Worm (Caenorhabditis elegans) whole organism, L4 larva: ENCODE measurements around the gene abhd-5.2.

Experiments used
- F10B5.3 ChIP-seq: sonication (generic microtip); optimal IDR thresholded peaks from 2 replicates; lab custom pipeline; 2016; ENCODE audit warnings: mild to moderate bottlenecking, missing genetic modification characterization, missing compliant biosample characterization
- F26F4.8 ChIP-seq: fragments of 200-800 bp; sonication (Bioruptor generic); conservative IDR thresholded peaks from 2 replicates; pipeline ENCODE4 v1.3.6; 2022; ENCODE audit warnings: missing genetic modification characterization, missing compliant biosample characterization
- F37D6.2 ChIP-seq: sonication (generic microtip); optimal IDR thresholded peaks from 2 replicates; lab custom pipeline; 2016; ENCODE audit warnings: mild to moderate bottlenecking, missing genetic modification characterization, missing compliant biosample characterization
- F49E8.2 ChIP-seq: sonication (generic microtip); optimal IDR thresholded peaks from 2 replicates; lab custom pipeline; 2016; ENCODE audit warnings: missing compliant biosample characterization, mild to moderate bottlenecking, missing genetic modification characterization, borderline replicate concordance
- Y48G9A.11 ChIP-seq: fragments of 200-800 bp; sonication (Bioruptor generic); IDR thresholded peaks from 2 replicates; pipeline ENCODE4 v1.3.6; 2022; ENCODE audit warnings: missing genetic modification reagents, missing genetic modification characterization, missing compliant biosample characterization
- Y75B8A.6 ChIP-seq: fragments of 200-800 bp; sonication (Bioruptor generic); IDR thresholded peaks from 2 replicates; pipeline ENCODE4 v1.3.6; 2022; ENCODE audit warnings: missing genetic modification reagents, missing genetic modification characterization, missing compliant biosample characterization
- aha-1 ChIP-seq: fragments of 150-350 bp; peaks from one replicate; lab custom pipeline; 2014; ENCODE audit warnings: missing biosample characterization, missing genetic modification characterization
- arid-1 ChIP-seq: fragments of 200-800 bp; sonication (Bioruptor generic); conservative IDR thresholded peaks from 2 replicates; pipeline ENCODE4 v1.3.6; 2022; ENCODE audit warnings: missing genetic modification reagents, missing genetic modification characterization, missing compliant biosample characterization
- ceh-20 ChIP-seq: fragments of 200-800 bp; sonication (Bioruptor generic); IDR thresholded peaks from 2 replicates; pipeline ENCODE4 v1.3.6; 2022; ENCODE audit warnings: missing genetic modification reagents, missing genetic modification characterization, missing compliant biosample characterization
- ceh-32 ChIP-seq: sonication (generic microtip); optimal IDR thresholded peaks from 2 replicates; lab custom pipeline; 2016; ENCODE audit warnings: mild to moderate bottlenecking, missing genetic modification characterization, missing compliant biosample characterization; ENCODE audit not compliant: poor library complexity
- ceh-82 ChIP-seq: sonication (generic microtip); optimal IDR thresholded peaks from 2 replicates; lab custom pipeline; 2017; ENCODE audit warnings: missing biosample characterization, missing genetic modification characterization
- daf-12 ChIP-seq: fragments of 150-350 bp; optimal IDR thresholded peaks from 2 replicates; lab custom pipeline; 2014; ENCODE audit warnings: missing biosample characterization, missing genetic modification reagents, missing genetic modification characterization
- daf-16 ChIP-seq, 3 experiments: sonication (generic microtip); optimal IDR thresholded peaks; 2 replicates each; lab custom pipeline; 2016 to 2017; ENCODE audit warnings: missing genetic modification characterization in 3 of 3, missing genetic modification reagents in 3 of 3, mild to moderate bottlenecking in 2 of 3, missing compliant biosample characterization in 2 of 3, missing biosample characterization in 1 of 3, moderate library complexity in 1 of 3
- daf-19 ChIP-seq: fragments of 200-800 bp; sonication (Bioruptor generic); conservative IDR thresholded peaks from 2 replicates; pipeline ENCODE4 v1.3.6; 2022; ENCODE audit warnings: missing genetic modification characterization, missing compliant biosample characterization
- dmd-6 ChIP-seq: fragments of 200-800 bp; sonication (Bioruptor generic); IDR thresholded peaks from 2 replicates; pipeline ENCODE4 v1.3.6; 2022; ENCODE audit warnings: missing genetic modification reagents, missing genetic modification characterization, missing compliant biosample characterization
- dmd-8 ChIP-seq: fragments of 200-800 bp; sonication (Bioruptor generic); IDR thresholded peaks from 2 replicates; pipeline ENCODE4 v1.3.6; 2022; ENCODE audit warnings: missing genetic modification characterization, missing compliant biosample characterization
- duxl-1 ChIP-seq: sonication (generic microtip); optimal IDR thresholded peaks from 2 replicates; lab custom pipeline; 2016; ENCODE audit warnings: mild to moderate bottlenecking, missing genetic modification characterization, moderate library complexity, missing compliant biosample characterization; ENCODE audit not compliant: poor library complexity
- dve-1 ChIP-seq: sonication (generic microtip); optimal IDR thresholded peaks from 2 replicates; lab custom pipeline; 2017; ENCODE audit warnings: antibody characterized with exemption, mild to moderate bottlenecking, missing genetic modification characterization, missing compliant biosample characterization; ENCODE audit not compliant: insufficient read depth
- egl-43 ChIP-seq: fragments of 200-800 bp; sonication (Bioruptor generic); IDR thresholded peaks from 2 replicates; pipeline ENCODE4 v1.3.6; 2022; ENCODE audit warnings: missing genetic modification reagents, missing genetic modification characterization, missing compliant biosample characterization
- gei-8 ChIP-seq: fragments of 200-800 bp; sonication (Bioruptor generic); optimal IDR thresholded peaks from 2 replicates; lab custom pipeline; 2018; ENCODE audit warnings: mild to moderate bottlenecking, missing genetic modification characterization, missing compliant biosample characterization
- hlh-11 ChIP-seq: fragments of 200-800 bp; sonication (Bioruptor generic); optimal IDR thresholded peaks from 2 replicates; lab custom pipeline; 2018; ENCODE audit warnings: mild to moderate bottlenecking, missing genetic modification characterization, missing compliant biosample characterization
- hlh-30 ChIP-seq: sonication (generic microtip); optimal IDR thresholded peaks from 2 replicates; lab custom pipeline; 2017; ENCODE audit warnings: antibody characterized with exemption, mild to moderate bottlenecking, missing genetic modification characterization, missing compliant biosample characterization; ENCODE audit not compliant: insufficient read depth
- jun-1 ChIP-seq: fragments of 150-350 bp; optimal IDR thresholded peaks from 2 replicates; lab custom pipeline; 2014; ENCODE audit warnings: missing biosample characterization, missing genetic modification reagents, missing genetic modification characterization
- lim-7 ChIP-seq: fragments of 200-800 bp; sonication (Bioruptor generic); IDR thresholded peaks from 2 replicates; pipeline ENCODE4 v1.3.6; 2022; ENCODE audit warnings: missing genetic modification characterization, missing compliant biosample characterization
- lin-13 ChIP-seq: fragments of 150-350 bp; optimal IDR thresholded peaks from 2 replicates; lab custom pipeline; 2014; ENCODE audit warnings: missing biosample characterization, missing genetic modification reagents, missing genetic modification characterization
- lin-29 ChIP-seq: fragments of 200-800 bp; sonication (Bioruptor generic); IDR thresholded peaks from 2 replicates; pipeline ENCODE4 v1.3.6; 2022; ENCODE audit warnings: missing genetic modification reagents, missing genetic modification characterization, missing compliant biosample characterization
- lin-38 ChIP-seq: fragments of 200-800 bp; sonication (Bioruptor generic); IDR thresholded peaks from 2 replicates; pipeline ENCODE4 v1.3.6; 2022; ENCODE audit warnings: missing genetic modification reagents, missing genetic modification characterization, missing compliant biosample characterization
- madf-9 ChIP-seq: fragments of 200-800 bp; sonication (Bioruptor generic); conservative IDR thresholded peaks from 2 replicates; pipeline ENCODE4 v1.3.6; 2022; ENCODE audit warnings: missing genetic modification reagents, missing genetic modification characterization, missing compliant biosample characterization
- mdt-29 ChIP-seq: fragments of 200-800 bp; sonication (Bioruptor generic); IDR thresholded peaks from 2 replicates; pipeline ENCODE4 v1.3.6; 2022; ENCODE audit warnings: missing genetic modification reagents, missing genetic modification characterization, missing compliant biosample characterization
- mep-1 ChIP-seq: fragments of 150-350 bp; sonication (generic microtip); optimal IDR thresholded peaks from 3 replicates; lab custom pipeline; 2014; ENCODE audit warnings: missing biosample characterization, missing genetic modification characterization
- mes-2 ChIP-seq: sonication (generic microtip); optimal IDR thresholded peaks from 2 replicates; lab custom pipeline; 2016; ENCODE audit warnings: missing genotype, mild to moderate bottlenecking, missing genetic modification characterization, missing compliant biosample characterization; ENCODE audit not compliant: poor library complexity, severe bottlenecking
- nhr-102 ChIP-seq: sonication (generic microtip); optimal IDR thresholded peaks from 2 replicates; lab custom pipeline; 2016; ENCODE audit warnings: mild to moderate bottlenecking, missing genetic modification characterization, moderate library complexity, missing compliant biosample characterization
- nhr-28 ChIP-seq: fragments of 150-350 bp; optimal IDR thresholded peaks from 2 replicates; lab custom pipeline; 2014; ENCODE audit warnings: missing biosample characterization, missing genetic modification characterization
- nhr-77 ChIP-seq: fragments of 150-350 bp; optimal IDR thresholded peaks from 2 replicates; lab custom pipeline; 2014; ENCODE audit warnings: missing biosample characterization, missing genetic modification characterization
- pha-4 ChIP-seq, 2 experiments: fragments of 150-350 bp in 1 of 2; fragments of 200-800 bp in 1 of 2; sonication (Bioruptor generic) in 1 of 2; IDR thresholded peaks in 1 of 2; optimal IDR thresholded peaks in 1 of 2; 2 replicates each; pipeline versions ENCODE4 v1.3.6 to Lab custom; 2014 to 2022; ENCODE audit warnings: missing genetic modification characterization in 2 of 2, missing genetic modification reagents in 2 of 2, missing biosample characterization in 1 of 2, missing compliant biosample characterization in 1 of 2
- pqm-1 ChIP-seq: sonication (generic microtip); optimal IDR thresholded peaks from 2 replicates; lab custom pipeline; 2017; ENCODE audit warnings: missing biosample characterization, missing genetic modification characterization
- saeg-2 ChIP-seq: fragments of 200-800 bp; sonication (Bioruptor generic); IDR thresholded peaks from 2 replicates; pipeline ENCODE4 v1.3.6; 2022; ENCODE audit warnings: missing genetic modification reagents, missing genetic modification characterization, missing compliant biosample characterization
- snpc-1.2 ChIP-seq: fragments of 200-800 bp; sonication (Bioruptor generic); IDR thresholded peaks from 2 replicates; pipeline ENCODE4 v1.3.6; 2022; ENCODE audit warnings: missing genetic modification reagents, missing genetic modification characterization, missing compliant biosample characterization
- spr-1 ChIP-seq: sonication (generic microtip); optimal IDR thresholded peaks from 2 replicates; lab custom pipeline; 2016; ENCODE audit warnings: mild to moderate bottlenecking, missing genetic modification characterization, missing compliant biosample characterization
- unc-130 ChIP-seq: sonication (generic microtip); optimal IDR thresholded peaks from 2 replicates; lab custom pipeline; 2016; ENCODE audit warnings: missing genetic modification reagents, missing genetic modification characterization, missing compliant biosample characterization
- unc-39 ChIP-seq: sonication (generic microtip); optimal IDR thresholded peaks from 2 replicates; lab custom pipeline; 2017; ENCODE audit warnings: missing biosample characterization, missing genetic modification characterization
- vab-7 ChIP-seq: fragments of 200-800 bp; sonication (Bioruptor generic); IDR thresholded peaks from 2 replicates; pipeline ENCODE4 v1.3.6; 2022; ENCODE audit warnings: missing genetic modification reagents, missing genetic modification characterization, missing compliant biosample characterization
- zfp-3 ChIP-seq: fragments of 200-800 bp; sonication (Bioruptor generic); conservative IDR thresholded peaks from 2 replicates; pipeline ENCODE4 v1.3.6; 2022; ENCODE audit warnings: missing genetic modification reagents, missing genetic modification characterization, missing compliant biosample characterization
- ztf-11 ChIP-seq: fragments of 150-350 bp; optimal IDR thresholded peaks from 2 replicates; lab custom pipeline; 2014; ENCODE audit warnings: missing biosample characterization, missing genetic modification characterization
- ztf-7 ChIP-seq: fragments of 150-350 bp; optimal IDR thresholded peaks from 2 replicates; lab custom pipeline; 2014; ENCODE audit warnings: missing biosample characterization, missing genetic modification characterization

The abhd-5.2 gene

ce11 chrV:4885372-4885771 is 40.9 kb downstream of the abhd-5.2 start, which contains the start of gene T19H12.3:
Gene T19H12.3, plus strand, starts transcription at chrV:4885672.
- TF ChIP-seq Y75B8A.6 (GFP tag; lab: Robert Waterston, UW) (no peak), pha-4 (GFP tag; IDR thresholded peaks at IDR 0.05; lab: Robert Waterston, UW) (no peak), pha-4 (tag; optimal IDR thresholded peaks at IDR 0.05; lab: Kevin White, UChicago) (no peak), zfp-3 (GFP tag; lab: Robert Waterston, UW) (no peak), nhr-77 (no peak), ceh-82 (tag; lab: Kevin White, UChicago) (no peak), vab-7 (GFP tag; lab: Robert Waterston, UW) (no peak), daf-19 (no peak)

- peak; percentile 18 for TF ChIP-seq hlh-30 (tag; lab: Kevin White, UChicago)
- peak; percentile 58 for TF ChIP-seq nhr-77
- TF ChIP-seq nhr-102: peak; percentile 28
- peak; percentile 57 for TF ChIP-seq ztf-7 (tag; lab: Kevin White, UChicago)
- peak; percentile 71 for TF ChIP-seq pqm-1 (tag; lab: Kevin White, UChicago)
- no peak for TF ChIP-seq aha-1 (tag; lab: Kevin White, UChicago)
- TF ChIP-seq egl-43 (GFP tag; lab: Robert Waterston, UW): no peak
- peak; percentile 93 for TF ChIP-seq nhr-28 (tag; lab: Kevin White, UChicago)
- TF ChIP-seq ceh-32 (tag; lab: Kevin White, UChicago): no peak
- TF ChIP-seq F26F4.8 (GFP tag; lab: Robert Waterston, UW): no peak
- TF ChIP-seq mep-1 (tag; lab: Kevin White, UChicago): peak; percentile 18
- no peak for TF ChIP-seq ztf-11 (tag; lab: Kevin White, UChicago)
- TF ChIP-seq dmd-6: peak; percentile 60
- no peak for TF ChIP-seq F37D6.2 (tag; lab: Kevin White, UChicago)
- peak; percentile 35 for TF ChIP-seq dve-1 (tag; lab: Kevin White, UChicago)
- no peak for TF ChIP-seq daf-16 (GFP tag; optimal IDR thresholded peaks at IDR 0.05; lab: Kevin White, UChicago)
- TF ChIP-seq daf-16 (tag; optimal IDR thresholded peaks at IDR 0.05; lab: Kevin White, UChicago): peak; percentile 54
- TF ChIP-seq lin-29 (GFP tag; lab: Robert Waterston, UW): no peak
- TF ChIP-seq hlh-11 (tag; lab: Kevin White, UChicago): peak; percentile 37
- TF ChIP-seq F10B5.3 (tag; lab: Kevin White, UChicago): no peak
- TF ChIP-seq spr-1 (tag; lab: Kevin White, UChicago): no peak
- TF ChIP-seq lim-7 (GFP tag; lab: Robert Waterston, UW): no peak
- TF ChIP-seq gei-8 (GFP tag; lab: Kevin White, UChicago): no peak
- TF ChIP-seq duxl-1 (tag; lab: Kevin White, UChicago): no peak
- TF ChIP-seq, all 104 proteins: peak for 11
Observed at ce11 chrV:4889477-4889876, 45.0 kb downstream of the abhd-5.2 start, which contains the start of gene ugt-12. Gene ugt-12, minus strand, starts transcription at chrV:4889629.

- no peak for TF ChIP-seq mdt-29
- TF ChIP-seq ceh-20 (GFP tag; lab: Robert Waterston, UW): no peak
- TF ChIP-seq unc-39 (tag; lab: Kevin White, UChicago): no peak
- peak; percentile 85 for TF ChIP-seq F49E8.2 (tag; lab: Kevin White, UChicago)
- TF ChIP-seq dmd-8 (GFP tag; lab: Robert Waterston, UW): no peak
- no peak for TF ChIP-seq daf-12 (tag; lab: Kevin White, UChicago)
- TF ChIP-seq mes-2: no peak
- peak; percentile 32 for TF ChIP-seq lin-13 (GFP tag; lab: Kevin White, UChicago)
- TF ChIP-seq hlh-30 (tag; lab: Kevin White, UChicago): no peak
- no peak for TF ChIP-seq jun-1
- TF ChIP-seq lin-29 (GFP tag; lab: Robert Waterston, UW): no peak
- TF ChIP-seq nhr-28 (tag; lab: Kevin White, UChicago): no peak
- peak; percentile 98 for TF ChIP-seq lin-38
- TF ChIP-seq hlh-11 (tag; lab: Kevin White, UChicago): no peak
- no peak for TF ChIP-seq lim-7 (GFP tag; lab: Robert Waterston, UW)
- peak; percentile 87 for TF ChIP-seq Y48G9A.11 (GFP tag; lab: Robert Waterston, UW)
- TF ChIP-seq unc-130 (GFP tag; lab: Kevin White, UChicago): peak; percentile 91
- TF ChIP-seq duxl-1 (tag; lab: Kevin White, UChicago): no peak
- TF ChIP-seq Y75B8A.6 (GFP tag; lab: Robert Waterston, UW): no peak
- no peak for TF ChIP-seq saeg-2
- TF ChIP-seq arid-1 (GFP tag; lab: Robert Waterston, UW): no peak
- peak; percentile 18; the same call in 1 of the 2 replicates for TF ChIP-seq vab-7 (GFP tag; lab: Robert Waterston, UW)
- no peak for TF ChIP-seq madf-9 (GFP tag; lab: Robert Waterston, UW)
- peak; percentile 78 for TF ChIP-seq snpc-1.2 (GFP tag; lab: Robert Waterston, UW)
Observed at ce11 chrV:4889976-4890479, 45.5 kb downstream of the abhd-5.2 start, which contains the start of gene T19H12.2. Gene T19H12.2, plus strand, starts transcription at chrV:4890429.
